Fruit fly (Drosophila melanogaster): Measurements from ENCODE around the gene SNF4Agamma.
A peak's percentile ranks its signal among the peaks of the same experiment; 100 is the strongest.

SNF4Agamma gene

dm6 chr3R:21224230-21224629, 83.7 kb downstream of the SNF4Agamma start:
- TF ChIP-seq klu (GFP tag; IDR thresholded peaks at IDR 0.05) (peak; percentile 8; the same call in 1 of the 2 replicates), cas (GFP tag; IDR thresholded peaks at IDR 0.05) (0 out of 2 replicates have a peak, but pooled peaks have one; percentile 38), gt (GFP tag; IDR thresholded peaks at IDR 0.05) (no peak), kni (GFP tag; optimal IDR thresholded peaks at IDR 0.05) (no peak), CG13424 (tag; optimal IDR thresholded peaks at IDR 0.05) (peak; percentile 26), Xrp1 (GFP tag; IDR thresholded peaks at IDR 0.05) (peak; percentile 47; the same call in 1 of the 2 replicates), Gug (GFP tag; IDR thresholded peaks at IDR 0.05) (0 out of 4 replicates have a peak, but pooled peaks have one; percentile 14), CG32532 (GFP tag; IDR thresholded peaks at IDR 0.05) (peak; percentile 37; the same call in 1 of the 2 replicates), chn (GFP tag; optimal IDR thresholded peaks at IDR 0.05) (peak; percentile 8), CkIIα-i1 (GFP tag; IDR thresholded peaks at IDR 0.05) (no peak), E2f1 (GFP tag; IDR thresholded peaks at IDR 0.05) (peak; percentile 71; the same call in 1 of the 2 replicates), NfI (GFP tag; optimal IDR thresholded peaks at IDR 0.05) (peak; percentile 22), tgo (GFP tag; IDR thresholded peaks at IDR 0.05) (peak; percentile 24; the same call in 1 of the 3 replicates), sens (GFP tag) (peak; percentile 38), CG15269 (tag; optimal IDR thresholded peaks at IDR 0.05) (peak; percentile 36), dimm (GFP tag; IDR thresholded peaks at IDR 0.05) (no peak), dpn (GFP tag; optimal IDR thresholded peaks at IDR 0.05) (peak in 1 of 2 experiments; percentile 24), gcm (GFP tag; optimal IDR thresholded peaks at IDR 0.05) (peak; percentile 20), CG12391 (tag; optimal IDR thresholded peaks at IDR 0.05) (peak; percentile 25), ranshi (GFP tag; IDR thresholded peaks at IDR 0.05) (0 out of 2 replicates have a peak, but pooled peaks have one; percentile 15), CG14441 (GFP tag; IDR thresholded peaks at IDR 0.05) (peak; percentile 36; the same call in 1 of the 2 replicates), CG16779 (GFP tag; IDR thresholded peaks at IDR 0.05) (peak; percentile 20; the same call in 1 of the 2 replicates), grn (GFP tag; optimal IDR thresholded peaks at IDR 0.05) (no peak), CG3847 (GFP tag; IDR thresholded peaks at IDR 0.05) (0 out of 2 replicates have a peak, but pooled peaks have one; percentile 26), sr (GFP tag; IDR thresholded peaks at IDR 0.05) (peak; percentile 73), pan (optimal IDR thresholded peaks at IDR 0.05) (no peak), pan (GFP tag; optimal IDR thresholded peaks at IDR 0.05 in 1 of 2, IDR thresholded peaks at IDR 0.05 in 1 of 2) (peak in 1 of 2 experiments; percentile 51), Ptx1 (GFP tag; IDR thresholded peaks at IDR 0.05) (0 out of 2 replicates have a peak, but pooled peaks have one; percentile 23), CG13287 (GFP tag; IDR thresholded peaks at IDR 0.05; ENCODE audit: partially characterized antibody) (peak; percentile 6; the same call in 1 of the 2 replicates), CG6689 (GFP tag; IDR thresholded peaks at IDR 0.05) (0 out of 2 replicates have a peak, but pooled peaks have one; percentile 6), lab (GFP tag; optimal IDR thresholded peaks at IDR 0.05) (peak; percentile 33), CG14014 (GFP tag; IDR thresholded peaks at IDR 0.05) (0 out of 2 replicates have a peak, but pooled peaks have one; percentile 46), cwo (GFP tag; optimal IDR thresholded peaks at IDR 0.05) (peak; percentile 7), D19A (tag; optimal IDR thresholded peaks at IDR 0.05) (peak; percentile 42), stc (GFP tag; IDR thresholded peaks at IDR 0.05) (0 out of 2 replicates have a peak, but pooled peaks have one; percentile 22), CG1603 (tag; optimal IDR thresholded peaks at IDR 0.05) (no peak), HLH3B (GFP tag; IDR thresholded peaks at IDR 0.05) (0 out of 2 replicates have a peak, but pooled peaks have one; percentile 36), Drgx (GFP tag; IDR thresholded peaks at IDR 0.05) (peak; percentile 40; the same call in 1 of the 2 replicates), CG9932 (GFP tag; IDR thresholded peaks at IDR 0.05) (peak; percentile 38; the same call in 1 of the 2 replicates), Rfx (GFP tag; IDR thresholded peaks at IDR 0.05) (peak; percentile 67), nerfin-1 (tag; optimal IDR thresholded peaks at IDR 0.05) (peak; percentile 65), Ada2b (GFP tag; IDR thresholded peaks at IDR 0.05) (peak; percentile 34; the same call in 1 of the 2 replicates), kah (GFP tag; optimal IDR thresholded peaks at IDR 0.05) (peak; percentile 38), Dp (GFP tag; optimal IDR thresholded peaks at IDR 0.05) (peak; percentile 60), CG34422 (GFP tag; IDR thresholded peaks at IDR 0.05) (peak; percentile 18; the same call in 1 of the 3 replicates), NK7.1 (GFP tag; optimal IDR thresholded peaks at IDR 0.05) (no peak), CG32767 (GFP tag; IDR thresholded peaks at IDR 0.05) (peak; percentile 59; the same call in 1 of the 2 replicates), Awh (GFP tag; IDR thresholded peaks at IDR 0.05) (0 out of 2 replicates have a peak, but pooled peaks have one; percentile 7), wek (GFP tag; optimal IDR thresholded peaks at IDR 0.05) (no peak), row (GFP tag; IDR thresholded peaks at IDR 0.05) (peak; percentile 63)
